Fruit fly (Drosophila melanogaster) whole organism, embryonic: ENCODE data around the gene ClpP.

Experiments
- ATbp ChIP-seq: fragments of 200-800 bp; sonication (Bioruptor generic); optimal IDR thresholded peaks from 2 replicates; lab custom pipeline; 2017; ENCODE audit warnings: missing biosample characterization, mild to moderate bottlenecking, missing genetic modification characterization, missing genetic modification reagents
- CG10267 ChIP-seq: fragments of 200-800 bp; sonication (Bioruptor generic); optimal IDR thresholded peaks from 2 replicates; lab custom pipeline; 2018; ENCODE audit warnings: missing biosample characterization, mild to moderate bottlenecking, missing genetic modification characterization, moderate library complexity
- CG10565 ChIP-seq: fragments of 200-800 bp; sonication (Bioruptor generic); optimal IDR thresholded peaks from 3 replicates; lab custom pipeline; 2016; ENCODE audit warnings: missing biosample characterization, mild to moderate bottlenecking, missing genetic modification characterization
- CG13296 ChIP-seq: fragments of 200-800 bp; sonication (Bioruptor generic); optimal IDR thresholded peaks from 3 replicates; lab custom pipeline; 2018; ENCODE audit warnings: missing biosample characterization, mild to moderate bottlenecking, missing genetic modification characterization
- CG15011 ChIP-seq: fragments of 200-800 bp; sonication (Bioruptor generic); optimal IDR thresholded peaks from 3 replicates; lab custom pipeline; 2018; ENCODE audit warnings: missing biosample characterization, mild to moderate bottlenecking, missing genetic modification characterization
- CG1529 ChIP-seq: fragments of 200-800 bp; sonication (Bioruptor generic); optimal IDR thresholded peaks from 3 replicates; lab custom pipeline; 2018; ENCODE audit warnings: missing biosample characterization, missing genetic modification characterization
- CG1603 ChIP-seq: fragments of 200-800 bp; sonication (Bioruptor generic); optimal IDR thresholded peaks from 2 replicates; lab custom pipeline; 2019; ENCODE audit warnings: missing biosample characterization, mild to moderate bottlenecking, missing genetic modification characterization, moderate library complexity
- CG16813 ChIP-seq: fragments of 200-800 bp; sonication (Bioruptor generic); IDR thresholded peaks from 3 replicates; pipeline ENCODE4 v1.3.6; 2022; ENCODE audit warnings: missing biosample characterization, missing genetic modification characterization; ENCODE audit not compliant: partially characterized antibody
- CG16863 ChIP-seq: fragments of 200-800 bp; sonication (Bioruptor generic); optimal IDR thresholded peaks from 3 replicates; lab custom pipeline; 2016; ENCODE audit warnings: missing biosample characterization, missing genetic modification characterization
- CG17385 ChIP-seq: fragments of 200-800 bp; sonication (Bioruptor generic); optimal IDR thresholded peaks from 3 replicates; lab custom pipeline; 2018; ENCODE audit warnings: missing biosample characterization, mild to moderate bottlenecking, missing genetic modification characterization
- CG18011 ChIP-seq: fragments of 200-800 bp; sonication (Bioruptor generic); optimal IDR thresholded peaks from 2 replicates; lab custom pipeline; 2017; ENCODE audit warnings: missing biosample characterization, missing genetic modification characterization, mild to moderate bottlenecking, moderate library complexity, missing genotype
- CG18599 ChIP-seq: fragments of 200-800 bp; sonication (Bioruptor generic); optimal IDR thresholded peaks from 3 replicates; lab custom pipeline; 2017; ENCODE audit warnings: missing biosample characterization, missing genetic modification characterization, mild to moderate bottlenecking, moderate library complexity, missing genetic modification reagents
- CG18619 ChIP-seq: fragments of 200-800 bp; sonication (Bioruptor generic); optimal IDR thresholded peaks from 3 replicates; lab custom pipeline; 2017; ENCODE audit warnings: missing biosample characterization, mild to moderate bottlenecking, missing genetic modification characterization
- CG32532 ChIP-seq: fragments of 200-800 bp; sonication (Bioruptor generic); IDR thresholded peaks from 2 replicates; pipeline ENCODE4 v1.3.6; 2022; ENCODE audit warnings: missing biosample characterization, missing genetic modification characterization
- CG34376 ChIP-seq: fragments of 200-800 bp; sonication (Bioruptor generic); optimal IDR thresholded peaks from 2 replicates; lab custom pipeline; 2018; ENCODE audit warnings: missing biosample characterization, mild to moderate bottlenecking, missing genetic modification characterization
- CG34422 ChIP-seq: fragments of 200-800 bp; sonication (Bioruptor generic); IDR thresholded peaks from 3 replicates; pipeline ENCODE4 v1.3.6; 2022; ENCODE audit warnings: missing biosample characterization, missing genetic modification characterization
- CG42726 ChIP-seq: fragments of 200-800 bp; sonication (Bioruptor generic); IDR thresholded peaks from 2 replicates; pipeline ENCODE4 v1.3.6; 2022; ENCODE audit warnings: missing biosample characterization, missing genetic modification characterization; ENCODE audit not compliant: partially characterized antibody
- CG5180 ChIP-seq: fragments of 200-800 bp; sonication (Bioruptor generic); optimal IDR thresholded peaks from 3 replicates; lab custom pipeline; 2017; ENCODE audit warnings: missing biosample characterization, missing genetic modification characterization, mild to moderate bottlenecking, moderate library complexity, missing genetic modification reagents
- CG6813 ChIP-seq: fragments of 200-800 bp; sonication (Bioruptor generic); optimal IDR thresholded peaks from 2 replicates; lab custom pipeline; 2017; ENCODE audit warnings: missing biosample characterization, missing genetic modification characterization, mild to moderate bottlenecking, moderate library complexity, missing genetic modification reagents
- CG7987 ChIP-seq: fragments of 200-800 bp; sonication (Bioruptor generic); optimal IDR thresholded peaks from 2 replicates; lab custom pipeline; 2018; ENCODE audit warnings: missing biosample characterization, mild to moderate bottlenecking, missing genetic modification characterization, moderate library complexity
- CG9797 ChIP-seq: fragments of 200-800 bp; sonication (Bioruptor generic); optimal IDR thresholded peaks from 3 replicates; lab custom pipeline; 2018; ENCODE audit warnings: missing biosample characterization, mild to moderate bottlenecking, missing genetic modification characterization
- HLH4C ChIP-seq: fragments of 200-800 bp; sonication (Bioruptor generic); IDR thresholded peaks from 3 replicates; pipeline ENCODE4 v1.3.6; 2022; ENCODE audit warnings: missing biosample characterization, missing genetic modification characterization; ENCODE audit not compliant: partially characterized antibody
- HmgD ChIP-seq: fragments of 200-800 bp; sonication (Bioruptor generic); optimal IDR thresholded peaks from 3 replicates; lab custom pipeline; 2016; ENCODE audit warnings: missing biosample characterization, missing genetic modification characterization
- Lpt ChIP-seq: fragments of >200 bp; optimal IDR thresholded peaks from 2 replicates; lab custom pipeline; 2018; ENCODE audit warnings: missing biosample characterization, missing genetic modification characterization
- NC2α ChIP-seq: fragments of 200-800 bp; sonication (Bioruptor generic); optimal IDR thresholded peaks from 2 replicates; lab custom pipeline; 2016; ENCODE audit warnings: missing biosample characterization, missing genetic modification characterization
- Oli ChIP-seq: fragments of 200-800 bp; sonication (Bioruptor generic); optimal IDR thresholded peaks from 2 replicates; lab custom pipeline; 2018; ENCODE audit warnings: missing biosample characterization, mild to moderate bottlenecking, missing genetic modification characterization, moderate library complexity
- Ptx1 ChIP-seq: fragments of 200-800 bp; sonication (Bioruptor generic); IDR thresholded peaks from 2 replicates; pipeline ENCODE4 v1.3.6; 2022; ENCODE audit warnings: missing biosample characterization, missing genetic modification characterization
- Trl ChIP-seq, 3 experiments: fragments of >200 bp in 2 of 3; fragments of 200-800 bp in 1 of 3; sonication (Bioruptor generic) in 1 of 3; optimal IDR thresholded peaks; 2 replicates in 1 of 3; 3 replicates in 2 of 3; lab custom pipeline; 2016 to 2017; ENCODE audit warnings: missing biosample characterization in 1 of 3, missing genetic modification characterization in 1 of 3
- abd-A ChIP-seq: fragments of 200-800 bp; sonication (Bioruptor generic); optimal IDR thresholded peaks from 3 replicates; lab custom pipeline; 2019; ENCODE audit warnings: missing biosample characterization, mild to moderate bottlenecking, missing genetic modification characterization, moderate library complexity
- bcd ChIP-seq: fragments of 200-800 bp; sonication (Bioruptor generic); optimal IDR thresholded peaks from 2 replicates; lab custom pipeline; 2017; ENCODE audit warnings: missing biosample characterization, mild to moderate bottlenecking, missing genetic modification characterization
- danr ChIP-seq: fragments of 200-800 bp; sonication (Bioruptor generic); IDR thresholded peaks from 2 replicates; pipeline ENCODE4 v1.3.6; 2022; ENCODE audit warnings: missing biosample characterization, missing genetic modification characterization
- dati ChIP-seq: fragments of 200-800 bp; sonication (Bioruptor generic); IDR thresholded peaks from 2 replicates; pipeline ENCODE4 v1.3.6; 2022; ENCODE audit warnings: missing biosample characterization, missing genetic modification characterization
- dimm ChIP-seq: fragments of 200-800 bp; sonication (Bioruptor generic); IDR thresholded peaks from 2 replicates; pipeline ENCODE4 v1.3.6; 2022; ENCODE audit warnings: missing biosample characterization, missing genetic modification characterization
- dmrt11E ChIP-seq: fragments of 200-800 bp; sonication (Bioruptor generic); optimal IDR thresholded peaks from 3 replicates; lab custom pipeline; 2018; ENCODE audit warnings: missing biosample characterization, mild to moderate bottlenecking, missing genetic modification characterization, moderate library complexity
- fru ChIP-seq: fragments of >200 bp; optimal IDR thresholded peaks from 2 replicates; lab custom pipeline; 2017
- gsb-n ChIP-seq: fragments of 200-800 bp; sonication (Bioruptor generic); optimal IDR thresholded peaks from 3 replicates; lab custom pipeline; 2018; ENCODE audit warnings: missing biosample characterization, mild to moderate bottlenecking, missing genetic modification characterization
- jing ChIP-seq: fragments of 200-800 bp; sonication (Bioruptor generic); optimal IDR thresholded peaks from 2 replicates; lab custom pipeline; 2018; ENCODE audit warnings: missing biosample characterization, mild to moderate bottlenecking, missing genetic modification characterization
- kni ChIP-seq: fragments of 200-800 bp; sonication (Bioruptor generic); optimal IDR thresholded peaks from 3 replicates; lab custom pipeline; 2017; ENCODE audit warnings: mild to moderate bottlenecking, missing biosample characterization, missing genetic modification reagents, missing genetic modification characterization
- luna ChIP-seq: fragments of 200-800 bp; sonication (Bioruptor generic); optimal IDR thresholded peaks from 2 replicates; lab custom pipeline; 2016; ENCODE audit warnings: missing biosample characterization, missing genetic modification characterization
- mld ChIP-seq: fragments of 200-800 bp; sonication (Bioruptor generic); IDR thresholded peaks from 3 replicates; pipeline ENCODE4 v1.3.6; 2022; ENCODE audit warnings: missing biosample characterization, missing genetic modification characterization; ENCODE audit not compliant: partially characterized antibody
- odd ChIP-seq: fragments of 200-800 bp; sonication (Bioruptor generic); optimal IDR thresholded peaks from 2 replicates; lab custom pipeline; 2017; ENCODE audit warnings: missing biosample characterization, mild to moderate bottlenecking, missing genetic modification characterization
- onecut ChIP-seq: fragments of 200-800 bp; sonication (Bioruptor generic); IDR thresholded peaks from 2 replicates; pipeline ENCODE4 v1.3.6; 2022; ENCODE audit warnings: missing biosample characterization, missing genetic modification characterization
- peb ChIP-seq: fragments of 200-800 bp; sonication (Bioruptor generic); IDR thresholded peaks from 2 replicates; pipeline ENCODE4 v1.3.6; 2022; ENCODE audit warnings: missing biosample characterization, missing genetic modification characterization
- psq ChIP-seq: fragments of 200-800 bp; sonication (Bioruptor generic); optimal IDR thresholded peaks from 2 replicates; lab custom pipeline; 2017; ENCODE audit warnings: missing biosample characterization, missing genetic modification characterization
- row ChIP-seq: fragments of 200-800 bp; sonication (Bioruptor generic); IDR thresholded peaks from 3 replicates; pipeline ENCODE4 v1.3.6; 2022; ENCODE audit warnings: missing biosample characterization, missing genetic modification characterization
- sqz ChIP-seq: fragments of 200-800 bp; sonication (Bioruptor generic); optimal IDR thresholded peaks from 3 replicates; lab custom pipeline; 2018; ENCODE audit warnings: missing biosample characterization, mild to moderate bottlenecking, missing genetic modification characterization
- tna ChIP-seq: fragments of 200-800 bp; sonication (Bioruptor generic); IDR thresholded peaks from 2 replicates; pipeline ENCODE4 v1.3.6; 2022; ENCODE audit warnings: missing biosample characterization, missing genetic modification characterization; ENCODE audit not compliant: partially characterized antibody
- toy ChIP-seq: fragments of 200-800 bp; sonication (Bioruptor generic); IDR thresholded peaks from 2 replicates; pipeline ENCODE4 v1.3.6; 2022; ENCODE audit warnings: missing biosample characterization, missing genetic modification characterization
- vvl ChIP-seq: fragments of 200-800 bp; sonication (Bioruptor generic); IDR thresholded peaks from 2 replicates; pipeline ENCODE4 v1.3.6; 2022; ENCODE audit warnings: missing biosample characterization, missing genetic modification characterization

ClpP gene

DNA sequence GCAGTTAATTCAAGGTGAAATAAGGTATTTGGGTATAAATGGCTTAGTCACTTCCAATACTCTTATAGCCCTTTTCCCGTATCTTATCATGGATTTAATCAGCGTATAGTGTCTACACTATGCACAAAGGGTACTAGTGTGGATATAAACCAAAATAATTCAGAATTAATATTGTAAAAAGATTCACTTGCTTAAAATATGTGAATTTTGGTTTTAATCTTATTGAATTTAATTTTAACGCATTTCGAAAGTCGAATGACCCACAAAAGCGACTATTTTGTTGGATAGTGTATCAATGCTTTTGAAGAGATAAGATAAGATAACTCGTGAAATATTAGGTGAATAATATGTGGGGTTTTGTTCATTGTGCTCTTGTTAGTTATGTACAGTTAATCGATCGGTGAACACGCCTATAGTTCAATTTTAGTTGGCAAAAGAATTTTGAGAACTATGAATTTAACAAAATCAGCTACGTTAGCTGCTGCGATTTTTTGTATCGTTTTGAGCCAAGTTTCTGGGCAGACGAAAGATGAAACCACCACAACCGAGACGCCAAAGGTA, 25.4 kb downstream of the ClpP start, which contains the start of gene CG5096 (continued):
- peak; percentile 79 for TF ChIP-seq bcd (GFP tag; lab: Kevin White, UChicago)
- TF ChIP-seq CG18619 (GFP tag; lab: Kevin White, UChicago): peak; percentile 83
- TF ChIP-seq CG6813 (GFP tag; lab: Kevin White, UChicago): peak; percentile 87
- peak; percentile 80 for TF ChIP-seq CG10267 (tag; lab: Kevin White, UChicago)
- TF ChIP-seq ATbp (GFP tag; lab: Kevin White, UChicago): peak; percentile 82
- peak; percentile 33 for TF ChIP-seq NC2α (GFP tag; lab: Kevin White, UChicago)
- TF ChIP-seq fru: no peak
- peak; percentile 97 for TF ChIP-seq CG18599
- TF ChIP-seq row: peak; percentile 96
- TF ChIP-seq CG1529 (GFP tag; lab: Kevin White, UChicago): peak; percentile 74
- TF ChIP-seq jing (GFP tag; lab: Kevin White, UChicago): peak; percentile 55
- peak; percentile 80 for TF ChIP-seq CG7987 (GFP tag; lab: Kevin White, UChicago)
- TF ChIP-seq tna: no peak
- TF ChIP-seq CG17385 (GFP tag; lab: Kevin White, UChicago): peak; percentile 89
- peak; percentile 45 for TF ChIP-seq luna (GFP tag; lab: Kevin White, UChicago)
- peak; percentile 63; the same call in 1 of the 2 replicates for TF ChIP-seq dati (GFP tag; lab: Robert Waterston, UW)
- TF ChIP-seq dimm (GFP tag; lab: Robert Waterston, UW): no peak; the same call in 1 of the 2 replicates
- TF ChIP-seq Ptx1 (GFP tag; lab: Robert Waterston, UW): peak; percentile 89
- no peak for TF ChIP-seq HmgD (GFP tag; lab: Kevin White, UChicago)
- peak; percentile 78 for TF ChIP-seq CG5180 (GFP tag; lab: Kevin White, UChicago)
- TF ChIP-seq psq (GFP tag; lab: Kevin White, UChicago): peak; percentile 49
- TF ChIP-seq odd: peak; percentile 75
- no peak for TF ChIP-seq CG10565
- TF ChIP-seq danr (GFP tag; lab: Robert Waterston, UW): peak; percentile 81
- TF ChIP-seq CG18011 (GFP tag; lab: Kevin White, UChicago): peak; percentile 57
- peak; percentile 84 for TF ChIP-seq CG1603
- TF ChIP-seq abd-A (tag; lab: Kevin White, UChicago): no peak
- TF ChIP-seq CG34376 (GFP tag; lab: Kevin White, UChicago): peak; percentile 83
- TF ChIP-seq dmrt11E: peak; percentile 49
- TF ChIP-seq CG16813 (GFP tag; lab: Robert Waterston, UW): no peak
- peak; percentile 91 for TF ChIP-seq CG34422 (GFP tag; lab: Robert Waterston, UW)
- peak; percentile 74; the same call in 1 of the 2 replicates for TF ChIP-seq toy
- TF ChIP-seq CG16863 (GFP tag; lab: Kevin White, UChicago): peak; percentile 71
- TF ChIP-seq CG42726: no peak
- peak; percentile 84 for TF ChIP-seq CG15011 (GFP tag; lab: Kevin White, UChicago)
- TF ChIP-seq CG9797 (GFP tag; lab: Kevin White, UChicago): no peak
- peak; percentile 61 for TF ChIP-seq sqz (GFP tag; lab: Kevin White, UChicago)
- TF ChIP-seq mld: no peak
- peak; percentile 81 for TF ChIP-seq onecut (GFP tag; lab: Robert Waterston, UW)
- peak; percentile 42; the same call in 1 of the 2 replicates for TF ChIP-seq peb (GFP tag; lab: Robert Waterston, UW)
- TF ChIP-seq Trl (optimal IDR thresholded peaks at IDR 0.05; lab: Kevin White, UChicago): no peak
- TF ChIP-seq Trl (GFP tag; optimal IDR thresholded peaks at IDR 0.05; lab: Kevin White, UChicago): peak; percentile 74
- TF ChIP-seq Lpt (GFP tag; lab: Kevin White, UChicago): no peak
- TF ChIP-seq CG13296 (GFP tag; lab: Kevin White, UChicago): peak; percentile 94
- peak; percentile 89 for TF ChIP-seq CG32532
- peak; percentile 72 for TF ChIP-seq gsb-n (tag; lab: Kevin White, UChicago)
- peak; percentile 94 for TF ChIP-seq vvl
- TF ChIP-seq HLH4C (GFP tag; lab: Robert Waterston, UW): no peak
- peak; percentile 86 for TF ChIP-seq Oli (tag; lab: Kevin White, UChicago)
- TF ChIP-seq kni (GFP tag; lab: Kevin White, UChicago): no peak
